Worm (Caenorhabditis elegans): Measurements from ENCODE around the gene hot-4.
A peak's percentile ranks its signal among the peaks of the same experiment; 100 is the strongest.

hot-4 gene

DNA sequence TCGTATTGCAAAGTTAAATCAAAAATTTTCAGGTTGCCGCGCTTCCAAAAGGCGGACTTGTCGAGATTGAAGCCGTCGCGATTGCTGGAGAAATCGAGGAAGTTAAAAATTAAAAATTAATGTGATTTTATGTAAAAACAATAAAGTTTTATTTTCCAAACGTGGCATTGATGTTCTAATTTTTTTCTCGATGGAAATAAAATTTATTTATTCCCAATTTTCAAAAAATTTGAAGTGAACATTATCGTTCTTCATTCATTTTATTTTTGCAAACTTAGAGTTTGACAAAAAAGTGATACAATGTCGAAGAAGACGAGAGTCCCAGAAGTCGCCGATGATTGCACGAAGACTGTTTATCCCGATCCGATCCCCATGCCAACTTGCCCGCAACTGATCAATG is 8.2 kb upstream of the hot-4 start, which contains the start of gene C23G10.1:
Gene C23G10.1, plus strand, starts transcription at position 301 of the 400 bp plus-strand sequence.
- peak; percentile 32 for TF ChIP-seq F49E8.2 (tag; optimal IDR thresholded peaks at IDR 0.05; ENCODE audit: insufficient read depth)
- no peak for TF ChIP-seq F57A8.1 (GFP tag; optimal IDR thresholded peaks at IDR 0.05)

DNA sequence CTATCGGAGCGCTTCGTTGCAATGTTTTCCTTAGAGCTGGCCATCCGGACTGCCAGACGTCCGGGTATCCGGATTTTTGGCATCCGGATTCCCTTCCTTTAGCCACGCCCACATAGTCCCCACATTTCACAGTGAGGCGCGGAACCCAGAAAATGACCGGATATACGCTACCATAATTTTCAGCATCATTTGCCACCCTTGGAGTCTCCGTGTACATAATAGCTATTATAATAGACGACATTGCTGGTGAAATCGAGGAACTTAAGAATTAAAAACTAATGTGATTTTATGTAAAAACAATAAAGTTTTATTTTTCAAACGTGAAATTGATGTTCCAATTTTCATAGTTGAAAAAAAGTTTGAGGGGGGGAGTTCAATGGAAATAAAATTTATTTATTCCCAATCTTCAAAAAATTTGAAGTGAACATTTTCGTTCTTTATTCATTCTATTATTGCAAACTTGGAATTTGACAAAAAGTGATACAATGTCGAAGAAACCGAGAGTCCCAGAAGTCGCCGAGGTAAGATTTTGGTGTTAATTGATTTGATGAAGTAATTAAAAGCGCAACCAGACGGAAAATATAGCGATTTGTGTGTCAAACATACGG is 6.9 kb upstream of the hot-4 start:
- TF ChIP-seq ceh-40 (GFP tag; IDR thresholded peaks at IDR 0.05), result no peak
- TF ChIP-seq rcor-1 (GFP tag; IDR thresholded peaks at IDR 0.05), result 0 out of 2 replicates have a peak, but pooled peaks have one; percentile 40
- TF ChIP-seq chd-7 (tag; optimal IDR thresholded peaks at IDR 0.05), result peak; percentile 32
- peak; percentile 73 for TF ChIP-seq tbp1 (GFP tag; optimal IDR thresholded peaks at IDR 0.05)
- TF ChIP-seq lin-26 (GFP tag; IDR thresholded peaks at IDR 0.05), result peak; percentile 66; the same call in 1 of the 2 replicates
- no peak for TF ChIP-seq nhr-120 (GFP tag; IDR thresholded peaks at IDR 0.05)
- TF ChIP-seq ama-1 (optimal IDR thresholded peaks at IDR 0.05), result no peak
- peak in 1 of 2 experiments; percentile 35 for TF ChIP-seq ama-1 (GFP tag; optimal IDR thresholded peaks at IDR 0.05)
- no peak for TF ChIP-seq K11D2.4 (GFP tag; IDR thresholded peaks at IDR 0.05)
- TF ChIP-seq lsy-27 (tag; optimal IDR thresholded peaks at IDR 0.05; ENCODE audit: borderline replicate concordance, insufficient read depth), result no peak
- TF ChIP-seq F49E8.2 (tag; optimal IDR thresholded peaks at IDR 0.05; ENCODE audit: insufficient read depth), result peak; percentile 83
- TF ChIP-seq snpc-3.4 (tag; optimal IDR thresholded peaks at IDR 0.05), result peak; percentile 69
- peak; percentile 63 for TF ChIP-seq B0336.3 (GFP tag; IDR thresholded peaks at IDR 0.05)
- peak; percentile 64 for TF ChIP-seq athp-1 (tag; optimal IDR thresholded peaks at IDR 0.05)
- no peak for TF ChIP-seq cebp-2 (GFP tag; IDR thresholded peaks at IDR 0.05)
- peak; percentile 12 for TF ChIP-seq lin-54 (GFP tag; optimal IDR thresholded peaks at IDR 0.05)
- peak; percentile 85; the same call in 1 of the 2 replicates for TF ChIP-seq attf-6 (GFP tag; IDR thresholded peaks at IDR 0.05)
- peak; percentile 4 for TF ChIP-seq B0261.1 (tag; optimal IDR thresholded peaks at IDR 0.05)
- peak; percentile 35; the same call in 1 of the 2 replicates for TF ChIP-seq F33H1.4 (GFP tag; IDR thresholded peaks at IDR 0.05)
- TF ChIP-seq ztf-18 (tag; optimal IDR thresholded peaks at IDR 0.05), result peak; percentile 67
- peak; percentile 80 for TF ChIP-seq D2030.7 (GFP tag; IDR thresholded peaks at IDR 0.05)
- TF ChIP-seq tlf-1 (GFP tag; optimal IDR thresholded peaks at IDR 0.05), result peak; percentile 34
- 0 out of 2 replicates have a peak, but pooled peaks have one; percentile 36 for TF ChIP-seq nfya-2 (GFP tag; IDR thresholded peaks at IDR 0.05)
- TF ChIP-seq madf-6 (GFP tag; IDR thresholded peaks at IDR 0.05), result peak; percentile 68
- TF ChIP-seq ekl-4 (GFP tag; IDR thresholded peaks at IDR 0.05), result 0 out of 2 replicates have a peak, but pooled peaks have one; percentile 42
- TF ChIP-seq snpc-1.3 (tag; optimal IDR thresholded peaks at IDR 0.05; ENCODE audit: insufficient read depth), result peak; percentile 71
- TF ChIP-seq snpc-4 (GFP tag; optimal IDR thresholded peaks at IDR 0.05), result peak; percentile 90
- TF ChIP-seq snpc-4 (tag; optimal IDR thresholded peaks at IDR 0.05), result peak; percentile 85 to 93 (median 90)
- TF ChIP-seq snpc-1.1 (tag; optimal IDR thresholded peaks at IDR 0.05; ENCODE audit: insufficient read depth), result peak; percentile 97
- no peak for TF ChIP-seq sptf-2 (GFP tag; optimal IDR thresholded peaks at IDR 0.05)
- no peak for TF ChIP-seq pha-4 (tag; optimal IDR thresholded peaks at IDR 0.05)
- TF ChIP-seq rec-8 (tag; optimal IDR thresholded peaks at IDR 0.05), result peak in 1 of 2 experiments; percentile 27
- TF ChIP-seq lir-1 (GFP tag; conservative IDR thresholded peaks at IDR 0.05), result 0 out of 2 replicates have a peak, but pooled peaks have one; percentile 9
- peak; percentile 85 for TF ChIP-seq hrde-1 (tag; optimal IDR thresholded peaks at IDR 0.05; ENCODE audit: borderline replicate concordance)
- TF ChIP-seq repo-1 (tag; optimal IDR thresholded peaks at IDR 0.05), result peak; percentile 21
- no peak for TF ChIP-seq cebp-1 (GFP tag; IDR thresholded peaks at IDR 0.05)
- TF ChIP-seq cebp-1 (tag; optimal IDR thresholded peaks at IDR 0.05), result no peak
- TF ChIP-seq rpc-1 (optimal IDR thresholded peaks at IDR 0.05), result no peak
- peak; percentile 7 for TF ChIP-seq rpc-1 (tag; optimal IDR thresholded peaks at IDR 0.05)
- no peak for TF ChIP-seq ztf-3 (GFP tag; optimal IDR thresholded peaks at IDR 0.05)
- no peak for TF ChIP-seq let-526 (GFP tag; IDR thresholded peaks at IDR 0.05)
- no peak for TF ChIP-seq lin-40 (tag; optimal IDR thresholded peaks at IDR 0.05)
- peak; percentile 62 for TF ChIP-seq lsl-1 (GFP tag; optimal IDR thresholded peaks at IDR 0.05)
- TF ChIP-seq die-1 (tag; optimal IDR thresholded peaks at IDR 0.05), result no peak

Data from whole organism, young adult.